Worm (Caenorhabditis elegans) whole organism, late embryonic: ENCODE results near the gene aptf-4.
A peak's percentile ranks its signal among the peaks of the same experiment; 100 is the strongest.

Experiments used
- F13H6.1 ChIP-seq: sonication (generic microtip); optimal IDR thresholded peaks from 2 replicates; lab custom pipeline; 2016; ENCODE audit warnings: missing genetic modification characterization, missing compliant biosample characterization
- ceh-31 ChIP-seq: sonication (generic microtip); optimal IDR thresholded peaks from 2 replicates; lab custom pipeline; 2016; ENCODE audit warnings: missing genetic modification characterization, missing compliant biosample characterization
- ceh-34 ChIP-seq: sonication (generic microtip); optimal IDR thresholded peaks from 2 replicates; lab custom pipeline; 2016; ENCODE audit warnings: mild to moderate bottlenecking, missing genetic modification characterization, missing compliant biosample characterization
- ceh-45 ChIP-seq: fragments of 200-800 bp; sonication (Bioruptor generic); IDR thresholded peaks from 2 replicates; pipeline ENCODE4 v1.3.6; 2022; ENCODE audit warnings: missing genetic modification reagents, missing genetic modification characterization, missing compliant biosample characterization
- ceh-6 ChIP-seq: fragments of 200-800 bp; sonication (Bioruptor generic); optimal IDR thresholded peaks from 2 replicates; lab custom pipeline; 2018; ENCODE audit warnings: mild to moderate bottlenecking, missing genetic modification characterization, missing compliant biosample characterization
- ceh-9 ChIP-seq: sonication (generic microtip); optimal IDR thresholded peaks from 2 replicates; lab custom pipeline; 2016; ENCODE audit warnings: mild to moderate bottlenecking, missing genetic modification characterization, inconsistent platforms, missing compliant biosample characterization
- che-1 ChIP-seq: sonication (generic microtip); optimal IDR thresholded peaks from 2 replicates; lab custom pipeline; 2016; ENCODE audit warnings: mild to moderate bottlenecking, missing genetic modification characterization, missing compliant biosample characterization
- dmd-4 ChIP-seq: sonication (generic microtip); optimal IDR thresholded peaks from 2 replicates; lab custom pipeline; 2016; ENCODE audit warnings: borderline replicate concordance, missing genetic modification characterization, missing compliant biosample characterization
- dve-1 ChIP-seq: sonication (generic microtip); optimal IDR thresholded peaks from 2 replicates; lab custom pipeline; 2017; ENCODE audit warnings: antibody characterized with exemption, mild to moderate bottlenecking, missing genetic modification characterization, missing compliant biosample characterization
- eyg-1 ChIP-seq: sonication (generic microtip); optimal IDR thresholded peaks from 2 replicates; lab custom pipeline; 2016; ENCODE audit warnings: missing genotype, missing genetic modification characterization, missing compliant biosample characterization
- fkh-10 ChIP-seq: fragments of 150-350 bp; optimal IDR thresholded peaks from 2 replicates; lab custom pipeline; 2014; ENCODE audit warnings: missing biosample characterization, missing genetic modification reagents, missing genetic modification characterization
- fkh-6 ChIP-seq: sonication (generic microtip); optimal IDR thresholded peaks from 2 replicates; lab custom pipeline; 2016; ENCODE audit warnings: missing genetic modification characterization, missing compliant biosample characterization
- hlh-15 ChIP-seq: sonication (generic microtip); optimal IDR thresholded peaks from 2 replicates; lab custom pipeline; 2016; ENCODE audit warnings: missing genetic modification characterization, missing compliant biosample characterization
- hlh-30 ChIP-seq: sonication (generic microtip); optimal IDR thresholded peaks from 2 replicates; lab custom pipeline; 2017; ENCODE audit warnings: antibody characterized with exemption, missing genetic modification characterization, missing compliant biosample characterization; ENCODE audit not compliant: insufficient read depth
- hlh-8 ChIP-seq: sonication (generic microtip); optimal IDR thresholded peaks from 2 replicates; lab custom pipeline; 2016; ENCODE audit warnings: missing genotype, missing genetic modification characterization, missing compliant biosample characterization
- lin-11 ChIP-seq: fragments of 200-800 bp; sonication (Bioruptor generic); optimal IDR thresholded peaks from 2 replicates; lab custom pipeline; 2018; ENCODE audit warnings: mild to moderate bottlenecking, missing genetic modification characterization, missing compliant biosample characterization
- madf-2 ChIP-seq: sonication (generic microtip); optimal IDR thresholded peaks from 2 replicates; lab custom pipeline; 2017; ENCODE audit warnings: missing genetic modification characterization, missing compliant biosample characterization
- nhr-232 ChIP-seq: sonication (generic microtip); optimal IDR thresholded peaks from 2 replicates; lab custom pipeline; 2016; ENCODE audit warnings: missing genetic modification characterization, missing compliant biosample characterization
- odd-2 ChIP-seq: sonication (generic microtip); optimal IDR thresholded peaks from 2 replicates; lab custom pipeline; 2017; ENCODE audit warnings: antibody characterized with exemption, mild to moderate bottlenecking, missing genetic modification characterization, missing compliant biosample characterization
- pax-1 ChIP-seq: fragments of 150-350 bp; optimal IDR thresholded peaks from 2 replicates; lab custom pipeline; 2014; ENCODE audit warnings: missing biosample characterization, missing genetic modification characterization
- pha-2 ChIP-seq: sonication (generic microtip); optimal IDR thresholded peaks from 2 replicates; lab custom pipeline; 2017; ENCODE audit warnings: mild to moderate bottlenecking, missing genetic modification characterization, missing compliant biosample characterization
- pha-4 ChIP-seq: fragments of 150-350 bp; optimal IDR thresholded peaks from 2 replicates; lab custom pipeline; 2018; ENCODE audit warnings: missing biosample characterization, missing genetic modification reagents, missing genetic modification characterization
- pqm-1 ChIP-seq: sonication (generic microtip); optimal IDR thresholded peaks from 2 replicates; lab custom pipeline; 2016; ENCODE audit warnings: missing genetic modification characterization, missing compliant biosample characterization
- pros-1 ChIP-seq: fragments of 150-350 bp; optimal IDR thresholded peaks from 2 replicates; lab custom pipeline; 2014; ENCODE audit warnings: missing biosample characterization, missing genetic modification reagents, missing genetic modification characterization
- ref-2 ChIP-seq: sonication (generic microtip); optimal IDR thresholded peaks from 2 replicates; lab custom pipeline; 2016; ENCODE audit warnings: missing genetic modification characterization, missing compliant biosample characterization
- sox-4 ChIP-seq: sonication (generic microtip); optimal IDR thresholded peaks from 2 replicates; lab custom pipeline; 2017; ENCODE audit warnings: mild to moderate bottlenecking, missing genetic modification characterization, inconsistent platforms, missing compliant biosample characterization
- syd-9 ChIP-seq: sonication (generic microtip); optimal IDR thresholded peaks from 2 replicates; lab custom pipeline; 2016; ENCODE audit warnings: mild to moderate bottlenecking, missing genetic modification characterization, moderate library complexity, missing compliant biosample characterization
- ttx-3 ChIP-seq: sonication (generic microtip); optimal IDR thresholded peaks from 2 replicates; lab custom pipeline; 2016; ENCODE audit warnings: missing genetic modification reagents, missing genetic modification characterization, missing compliant biosample characterization
- unc-3 ChIP-seq, 2 experiments: fragments of 200-800 bp in 1 of 2; sonication (Bioruptor generic) in 1 of 2; sonication (generic microtip) in 1 of 2; conservative IDR thresholded peaks in 1 of 2; optimal IDR thresholded peaks in 1 of 2; 2 replicates each; pipeline versions ENCODE4 v1.3.6 to Lab custom; 2016 to 2022; ENCODE audit warnings: missing compliant biosample characterization in 2 of 2, missing genetic modification characterization in 2 of 2, missing genetic modification reagents in 1 of 2
- unc-42 ChIP-seq: sonication (generic microtip); optimal IDR thresholded peaks from 2 replicates; lab custom pipeline; 2016; ENCODE audit warnings: missing genotype, missing genetic modification characterization, missing compliant biosample characterization
- unc-55 ChIP-seq: sonication (generic microtip); optimal IDR thresholded peaks from 2 replicates; lab custom pipeline; 2017; ENCODE audit warnings: missing biosample characterization, missing genetic modification reagents, missing genetic modification characterization
- unc-86 ChIP-seq: sonication (generic microtip); optimal IDR thresholded peaks from 2 replicates; lab custom pipeline; 2016; ENCODE audit warnings: missing genetic modification characterization, missing compliant biosample characterization
- zip-5 ChIP-seq: sonication (generic microtip); optimal IDR thresholded peaks from 2 replicates; lab custom pipeline; 2016; ENCODE audit warnings: missing genetic modification characterization, missing compliant biosample characterization
- ztf-16 ChIP-seq: sonication (generic microtip); optimal IDR thresholded peaks from 2 replicates; lab custom pipeline; 2017; ENCODE audit warnings: missing genetic modification characterization, missing compliant biosample characterization

The aptf-4 gene

DNA sequence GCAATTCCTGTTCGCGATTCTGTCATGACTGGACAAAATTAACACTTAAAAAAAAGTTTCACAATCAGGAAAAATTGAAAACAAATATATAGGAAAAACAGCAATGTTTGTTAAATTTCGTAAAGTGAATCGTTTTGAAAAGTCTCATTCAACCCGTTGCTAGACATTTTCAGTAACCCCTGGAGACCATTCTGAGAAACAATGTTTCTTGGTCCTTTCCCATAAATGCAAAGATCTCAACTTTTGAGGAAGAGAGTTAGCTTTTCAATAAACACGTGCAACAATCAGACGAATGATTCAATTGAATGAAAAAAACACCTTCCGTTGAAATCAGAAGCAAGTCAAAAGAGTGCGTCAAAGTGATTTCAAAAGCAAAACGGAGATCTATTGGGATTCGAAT lies 19.3 kb downstream of the aptf-4 start, which contains the start of gene F28C6.9:
Gene F28C6.9, minus strand, starts transcription at position 101 of the 400 bp plus-strand sequence.
- TF ChIP-seq ceh-9 (tag; lab: Kevin White, UChicago) (no peak), syd-9 (tag; lab: Kevin White, UChicago) (no peak)

DNA sequence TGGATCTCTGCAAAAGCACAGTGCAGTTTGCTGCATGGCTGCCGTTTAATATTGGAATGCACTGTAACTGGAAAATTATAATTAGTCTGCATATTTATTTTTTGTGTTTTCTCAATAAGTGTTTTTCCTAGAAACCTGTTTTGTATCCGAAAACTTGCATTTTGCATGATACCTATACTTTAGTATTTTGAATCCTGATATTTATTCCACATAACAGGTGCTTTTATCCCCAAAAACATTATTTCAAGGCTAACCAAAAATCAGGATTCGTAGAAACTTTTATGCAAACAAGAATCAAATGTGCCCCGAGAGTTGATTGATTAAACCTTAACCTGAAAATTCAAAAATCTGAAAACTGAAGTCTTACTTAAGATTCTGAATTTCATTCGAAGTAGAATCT lies 19.8 kb downstream of the aptf-4 start:
- TF ChIP-seq unc-42 (tag; lab: Kevin White, UChicago) (no peak), F13H6.1 (tag; lab: Kevin White, UChicago) (no peak), lin-11 (tag; lab: Kevin White, UChicago) (no peak), odd-2 (tag; lab: Kevin White, UChicago) (no peak), pax-1 (tag; lab: Kevin White, UChicago) (no peak), hlh-8 (tag; lab: Kevin White, UChicago) (no peak)

DNA sequence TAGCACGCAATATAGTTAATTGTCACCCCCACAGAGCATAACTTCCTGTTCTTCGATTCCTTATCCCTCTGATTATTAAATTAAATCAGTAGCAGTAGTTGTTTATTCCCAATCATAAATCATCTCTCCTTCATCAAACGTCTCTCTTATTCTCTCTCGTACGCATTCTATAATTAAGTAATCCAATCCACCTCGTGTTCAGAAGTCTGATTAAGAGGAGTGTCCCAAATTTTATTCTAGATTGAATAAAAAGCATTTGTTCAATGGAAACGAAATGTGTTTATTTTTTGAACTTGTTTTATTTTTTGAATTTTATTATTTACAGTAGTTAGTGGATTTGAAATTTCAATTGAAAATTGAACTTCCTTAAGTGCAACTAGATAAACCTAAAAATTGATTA lies 20.5 kb downstream of the aptf-4 start:
- TF ChIP-seq unc-42 (tag; lab: Kevin White, UChicago) (peak; percentile 53), ceh-31 (tag; lab: Kevin White, UChicago) (no peak)

DNA sequence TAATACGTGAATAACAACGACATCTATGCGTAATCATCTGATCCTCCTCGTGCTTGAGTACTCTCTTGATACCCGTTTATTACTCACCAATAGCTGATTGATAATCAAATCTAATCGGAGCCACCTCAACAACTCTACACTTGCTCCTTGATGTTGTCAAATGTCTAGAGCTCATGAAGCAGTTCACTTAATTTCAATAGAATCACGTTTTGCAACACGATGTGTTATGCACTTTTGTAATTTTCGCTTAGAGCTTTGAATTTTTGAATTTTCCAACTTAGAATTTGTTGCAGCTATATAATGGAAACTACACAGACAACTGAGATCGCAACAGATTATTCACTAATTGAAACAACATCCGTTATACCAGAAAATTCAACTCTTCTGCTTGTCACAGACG lies 21.7 kb downstream of the aptf-4 start, which contains the start of gene T22C8.1:
Gene T22C8.1, plus strand, starts transcription at position 301 of the 400 bp plus-strand sequence.
- TF ChIP-seq ceh-6 (GFP tag; lab: Kevin White, UChicago) (no peak), dve-1 (tag; lab: Kevin White, UChicago) (no peak), hlh-30 (no peak), fkh-6 (tag; lab: Kevin White, UChicago) (no peak), che-1 (tag; lab: Kevin White, UChicago) (no peak), fkh-10 (GFP tag; lab: Kevin White, UChicago) (no peak), nhr-232 (tag; lab: Kevin White, UChicago) (no peak)

DNA sequence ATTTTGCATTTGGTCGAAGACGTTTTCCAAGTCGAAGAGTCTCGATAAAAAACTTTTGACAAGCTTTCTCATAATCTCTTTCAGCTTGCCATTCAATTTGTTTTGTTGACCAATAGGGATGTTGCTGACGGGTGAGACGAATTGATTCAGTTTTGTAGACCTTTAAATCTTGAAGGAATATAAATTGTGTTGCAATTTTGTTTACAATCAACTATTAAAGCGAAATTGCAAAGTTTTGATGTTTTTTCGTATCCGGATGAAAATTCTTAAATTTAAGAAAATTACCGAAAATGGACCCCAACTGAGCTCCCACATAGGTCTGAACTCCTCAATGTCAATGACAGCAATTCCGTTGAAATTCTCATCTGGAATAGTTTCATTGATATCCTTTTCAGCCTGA lies 25.4 kb downstream of the aptf-4 start:
- TF ChIP-seq ceh-45 (GFP tag; lab: Robert Waterston, UW) (no peak), pha-4 (no peak), ref-2 (no peak), madf-2 (tag; lab: Kevin White, UChicago) (no peak), ttx-3 (tag; lab: Kevin White, UChicago) (no peak), pax-1 (tag; lab: Kevin White, UChicago) (no peak), unc-42 (tag; lab: Kevin White, UChicago) (no peak), hlh-15 (tag; lab: Kevin White, UChicago) (no peak), ceh-34 (no peak), dmd-4 (tag; lab: Kevin White, UChicago) (no peak), unc-55 (GFP tag; lab: Kevin White, UChicago) (no peak), dve-1 (tag; lab: Kevin White, UChicago) (no peak), pqm-1 (tag; lab: Kevin White, UChicago) (no peak), eyg-1 (tag; lab: Kevin White, UChicago) (no peak), ceh-31 (tag; lab: Kevin White, UChicago) (no peak), unc-86 (tag; lab: Kevin White, UChicago) (no peak), ztf-16 (no peak), unc-3 (GFP tag; conservative IDR thresholded peaks at IDR 0.05; lab: Robert Waterston, UW) (no peak), unc-3 (tag; optimal IDR thresholded peaks at IDR 0.05; lab: Kevin White, UChicago) (no peak), nhr-232 (tag; lab: Kevin White, UChicago) (no peak)
- TF ChIP-seq, all 69 proteins: peak for 0

DNA sequence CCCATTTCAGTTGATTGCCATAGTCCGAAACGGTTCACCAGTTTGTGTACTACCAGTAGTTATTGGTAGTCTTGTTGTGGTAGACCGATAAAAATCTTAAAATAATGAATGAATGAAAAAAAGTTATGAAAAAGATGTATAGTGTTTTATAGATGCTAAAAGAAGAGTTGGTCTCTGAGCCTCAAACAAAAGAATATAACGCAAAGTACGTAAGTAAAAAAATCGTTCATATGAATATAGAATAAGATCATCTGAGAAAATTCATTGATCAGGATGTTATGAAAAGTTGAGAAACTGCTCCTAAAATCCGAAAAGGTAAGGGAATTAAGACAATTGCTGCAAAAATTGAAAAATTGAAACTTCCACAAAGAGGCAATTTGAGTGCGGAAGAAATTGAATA lies 26.7 kb downstream of the aptf-4 start, which contains the start of gene chhy-1:
Gene chhy-1, minus strand, starts transcription at position 101 of the 400 bp plus-strand sequence.
- TF ChIP-seq sox-4 (tag; lab: Kevin White, UChicago) (no peak), pha-2 (tag; lab: Kevin White, UChicago) (no peak), zip-5 (no peak), ceh-45 (GFP tag; lab: Robert Waterston, UW) (no peak), unc-55 (GFP tag; lab: Kevin White, UChicago) (no peak), pros-1 (tag; lab: Kevin White, UChicago) (no peak), nhr-232 (tag; lab: Kevin White, UChicago) (no peak), syd-9 (tag; lab: Kevin White, UChicago) (no peak)
